Worm (Caenorhabditis elegans): ENCODE data around the gene iglr-2.

The iglr-2 gene

DNA sequence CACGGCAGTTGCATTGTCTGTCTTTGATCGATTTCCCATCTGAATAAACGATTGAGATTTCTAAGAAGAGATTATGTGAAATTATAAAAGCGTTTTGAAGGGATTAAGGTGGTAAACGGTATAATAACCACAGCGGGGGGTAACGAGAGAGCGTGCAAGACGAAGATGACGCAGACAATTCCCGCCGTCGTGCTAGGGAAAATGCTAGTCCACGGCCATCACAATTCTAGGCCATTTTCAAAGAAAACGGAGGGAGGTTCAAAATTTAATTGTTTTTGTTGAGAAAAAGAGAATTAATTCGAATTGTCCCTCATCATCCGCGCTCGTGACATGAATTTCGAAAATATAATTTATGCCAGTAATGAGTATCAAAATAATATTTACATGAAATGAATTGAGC, 12.0 kb downstream of the iglr-2 start, which contains the start of gene F10E9.11 (continued):
- TF ChIP-seq ttx-3 (tag; optimal IDR thresholded peaks at IDR 0.05) (peak; percentile 43), dve-1 (tag; optimal IDR thresholded peaks at IDR 0.05) (no peak), mec-3 (tag; optimal IDR thresholded peaks at IDR 0.05; ENCODE audit: borderline replicate concordance) (peak; percentile 76), nfya-1 (tag; optimal IDR thresholded peaks at IDR 0.05) (peak; percentile 62), ceh-18 (tag; optimal IDR thresholded peaks at IDR 0.05) (peak; percentile 50), K02D7.2 (tag; optimal IDR thresholded peaks at IDR 0.05) (no peak), ref-2 (tag; optimal IDR thresholded peaks at IDR 0.05) (peak; percentile 100), ceh-22 (tag; optimal IDR thresholded peaks at IDR 0.05) (no peak), unc-55 (GFP tag; optimal IDR thresholded peaks at IDR 0.05) (no peak), ets-4 (tag; optimal IDR thresholded peaks at IDR 0.05) (peak; percentile 94), ceh-6 (GFP tag; optimal IDR thresholded peaks at IDR 0.05) (peak; percentile 8), pat-9 (tag; optimal IDR thresholded peaks at IDR 0.05) (no peak), sdc-2 (tag; optimal IDR thresholded peaks at IDR 0.05) (peak; percentile 53), elt-4 (tag; optimal IDR thresholded peaks at IDR 0.05) (no peak), T23F11.4 (GFP tag; optimal IDR thresholded peaks at IDR 0.05) (no peak), npax-4 (tag; optimal IDR thresholded peaks at IDR 0.05) (no peak), che-1 (tag; optimal IDR thresholded peaks at IDR 0.05) (no peak), nhr-232 (tag; optimal IDR thresholded peaks at IDR 0.05) (no peak), pax-1 (tag; optimal IDR thresholded peaks at IDR 0.05) (peak; percentile 27), Y22D7AL.16 (tag; optimal IDR thresholded peaks at IDR 0.05) (no peak), hlh-13 (GFP tag; optimal IDR thresholded peaks at IDR 0.05) (no peak), ceh-30 (tag; optimal IDR thresholded peaks at IDR 0.05) (no peak)

DNA sequence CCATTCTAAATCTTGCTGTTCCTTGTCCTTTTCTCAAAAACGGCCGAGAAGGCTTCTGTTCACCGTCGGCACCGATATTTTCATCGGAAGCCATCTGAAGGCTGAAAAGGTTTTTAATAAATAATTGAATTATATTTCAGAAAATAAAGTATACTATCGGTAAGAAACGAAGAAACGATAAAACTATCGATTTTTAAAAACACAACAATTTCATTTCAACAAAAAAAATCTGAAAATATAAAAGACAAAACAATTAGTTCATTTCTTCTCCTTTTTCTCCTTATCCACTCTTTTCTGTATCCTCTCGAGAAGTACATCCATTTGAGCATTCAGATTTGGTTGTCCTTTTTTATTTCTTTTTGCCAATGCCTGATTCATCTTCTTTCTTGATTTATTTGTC, 12.6 kb downstream of the iglr-2 start, which contains the start of gene sas-4:
TSS of gene sas-4 (minus strand) at position 101 of the 400 bp plus-strand sequence.
- TF ChIP-seq unc-42 (tag; optimal IDR thresholded peaks at IDR 0.05): no peak
- no peak for TF ChIP-seq ceh-48 (tag; optimal IDR thresholded peaks at IDR 0.05)
- no peak for TF ChIP-seq npax-4 (tag; optimal IDR thresholded peaks at IDR 0.05)
- no peak for TF ChIP-seq dmd-4 (tag; optimal IDR thresholded peaks at IDR 0.05; ENCODE audit: borderline replicate concordance)
- TF ChIP-seq T23F11.4 (GFP tag; optimal IDR thresholded peaks at IDR 0.05): no peak
- TF ChIP-seq pag-3 (tag; optimal IDR thresholded peaks at IDR 0.05; ENCODE audit: borderline replicate concordance): no peak
- no peak for TF ChIP-seq syd-9 (tag; optimal IDR thresholded peaks at IDR 0.05)
- TF ChIP-seq che-1 (tag; optimal IDR thresholded peaks at IDR 0.05): no peak
- TF ChIP-seq tbx-2 (tag; optimal IDR thresholded peaks at IDR 0.05): no peak
- no peak for TF ChIP-seq odd-2 (tag; optimal IDR thresholded peaks at IDR 0.05)
- TF ChIP-seq ceh-45 (GFP tag; IDR thresholded peaks at IDR 0.05): no peak
- TF ChIP-seq zip-5 (tag; optimal IDR thresholded peaks at IDR 0.05): no peak
- no peak for TF ChIP-seq madf-2 (tag; optimal IDR thresholded peaks at IDR 0.05)
- TF ChIP-seq ztf-16 (tag; optimal IDR thresholded peaks at IDR 0.05): no peak
- no peak for TF ChIP-seq K09A11.1 (tag; optimal IDR thresholded peaks at IDR 0.05; ENCODE audit: insufficient read depth)
- TF ChIP-seq F13H6.1 (tag; optimal IDR thresholded peaks at IDR 0.05): no peak

DNA sequence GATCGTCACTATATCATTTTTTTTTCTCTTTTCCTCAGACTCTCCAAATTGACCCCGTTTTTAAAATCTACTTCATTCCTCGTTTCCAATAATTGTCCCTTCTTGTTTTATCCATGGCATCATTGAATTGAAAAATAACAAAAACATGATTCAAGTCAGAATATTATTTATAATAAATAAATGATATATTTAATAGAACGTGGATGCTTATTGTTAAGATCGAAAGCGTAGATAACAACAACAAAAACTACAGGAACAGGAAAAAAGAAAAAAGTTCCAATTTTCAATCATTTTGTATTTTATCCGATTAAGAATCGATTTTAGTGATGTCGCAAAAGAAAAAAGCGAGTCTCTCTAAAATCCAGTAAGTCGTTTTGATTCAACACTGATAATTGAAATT, 18.7 kb downstream of the iglr-2 start, which contains the start of gene F10E9.2:
TSS of gene F10E9.2 (plus strand) at position 301 of the 400 bp plus-strand sequence.
- TF ChIP-seq C08G9.2 (tag; optimal IDR thresholded peaks at IDR 0.05): no peak
- TF ChIP-seq eyg-1 (tag; optimal IDR thresholded peaks at IDR 0.05): no peak
- no peak for TF ChIP-seq ttx-3 (tag; optimal IDR thresholded peaks at IDR 0.05)
- no peak for TF ChIP-seq tbx-2 (tag; optimal IDR thresholded peaks at IDR 0.05)
- no peak for TF ChIP-seq zip-5 (tag; optimal IDR thresholded peaks at IDR 0.05)
- TF ChIP-seq unc-86 (tag; optimal IDR thresholded peaks at IDR 0.05): no peak
- TF ChIP-seq unc-3 (GFP tag; conservative IDR thresholded peaks at IDR 0.05): no peak
- TF ChIP-seq unc-3 (tag; optimal IDR thresholded peaks at IDR 0.05): no peak
- TF ChIP-seq mec-3 (tag; optimal IDR thresholded peaks at IDR 0.05; ENCODE audit: borderline replicate concordance): no peak
- no peak for TF ChIP-seq ceh-18 (tag; optimal IDR thresholded peaks at IDR 0.05)
- TF ChIP-seq pqm-1 (tag; optimal IDR thresholded peaks at IDR 0.05): no peak
- no peak for TF ChIP-seq F13H6.1 (tag; optimal IDR thresholded peaks at IDR 0.05)
- TF ChIP-seq sox-4 (tag; optimal IDR thresholded peaks at IDR 0.05): no peak
- no peak for TF ChIP-seq K02D7.2 (tag; optimal IDR thresholded peaks at IDR 0.05)
- TF ChIP-seq lim-6 (tag; optimal IDR thresholded peaks at IDR 0.05): no peak
- no peak for TF ChIP-seq sox-2 (GFP tag; IDR thresholded peaks at IDR 0.05)
